Worm (Caenorhabditis elegans) whole organism, early embryonic: ENCODE results near the gene F41C3.1.

Source experiments
- aly-1 ChIP-seq: sonication (generic microtip); optimal IDR thresholded peaks from 2 replicates; lab custom pipeline; 2016; ENCODE audit warnings: missing genetic modification characterization, missing compliant biosample characterization
- ama-1 ChIP-seq: fragments of 150-350 bp; optimal IDR thresholded peaks from 2 replicates; lab custom pipeline; 2014
- ceh-36 ChIP-seq: sonication (generic microtip); optimal IDR thresholded peaks from 2 replicates; lab custom pipeline; 2016; ENCODE audit warnings: missing genetic modification characterization, inconsistent platforms, missing compliant biosample characterization
- flt-1 ChIP-seq: fragments of 200-800 bp; sonication (Bioruptor generic); IDR thresholded peaks from 2 replicates; pipeline ENCODE4 v1.3.6; 2022; ENCODE audit warnings: missing genetic modification characterization, missing compliant biosample characterization
- pes-1 ChIP-seq: fragments of 200-800 bp; sonication (Bioruptor generic); IDR thresholded peaks from 2 replicates; pipeline ENCODE4 v1.3.6; 2022; ENCODE audit warnings: missing genetic modification reagents, missing genetic modification characterization, missing compliant biosample characterization
- sea-1 ChIP-seq: fragments of 200-800 bp; sonication (Bioruptor generic); conservative IDR thresholded peaks from 2 replicates; pipeline ENCODE4 v1.3.6; 2022; ENCODE audit warnings: missing genetic modification characterization, missing compliant biosample characterization

DNA sequence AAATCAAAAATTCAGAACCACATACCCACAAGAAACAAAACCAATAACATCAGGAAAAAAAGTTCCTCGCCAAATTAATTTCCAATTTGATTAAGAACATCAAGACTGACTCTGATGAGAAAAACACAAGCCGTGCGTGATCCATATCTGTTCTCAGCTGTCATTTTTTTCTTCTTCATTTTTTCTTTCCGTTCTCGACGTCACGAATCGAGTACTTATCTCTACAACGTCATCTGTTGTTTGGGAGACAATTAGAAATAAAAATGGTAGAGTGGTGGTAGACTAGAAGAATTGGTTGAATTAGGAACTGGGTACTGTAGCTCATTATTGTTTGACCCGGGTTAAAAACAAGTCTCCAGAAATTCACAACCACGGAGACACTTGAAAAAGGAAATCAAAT lies 8.9 kb downstream of the F41C3.1 start:
- TF ChIP-seq flt-1 (GFP tag; lab: Robert Waterston, UW) = no peak
- no peak for TF ChIP-seq ama-1 (lab: Kevin White, UChicago)
- no peak for TF ChIP-seq pes-1 (GFP tag; lab: Robert Waterston, UW)
- no peak for TF ChIP-seq sea-1 (GFP tag; lab: Robert Waterston, UW)
- TF ChIP-seq aly-1 (tag; lab: Kevin White, UChicago) = no peak
- TF ChIP-seq ceh-36 = no peak
